Worm (Caenorhabditis elegans): ENCODE results near the gene F46H6.5.

F46H6.5 gene

DNA sequence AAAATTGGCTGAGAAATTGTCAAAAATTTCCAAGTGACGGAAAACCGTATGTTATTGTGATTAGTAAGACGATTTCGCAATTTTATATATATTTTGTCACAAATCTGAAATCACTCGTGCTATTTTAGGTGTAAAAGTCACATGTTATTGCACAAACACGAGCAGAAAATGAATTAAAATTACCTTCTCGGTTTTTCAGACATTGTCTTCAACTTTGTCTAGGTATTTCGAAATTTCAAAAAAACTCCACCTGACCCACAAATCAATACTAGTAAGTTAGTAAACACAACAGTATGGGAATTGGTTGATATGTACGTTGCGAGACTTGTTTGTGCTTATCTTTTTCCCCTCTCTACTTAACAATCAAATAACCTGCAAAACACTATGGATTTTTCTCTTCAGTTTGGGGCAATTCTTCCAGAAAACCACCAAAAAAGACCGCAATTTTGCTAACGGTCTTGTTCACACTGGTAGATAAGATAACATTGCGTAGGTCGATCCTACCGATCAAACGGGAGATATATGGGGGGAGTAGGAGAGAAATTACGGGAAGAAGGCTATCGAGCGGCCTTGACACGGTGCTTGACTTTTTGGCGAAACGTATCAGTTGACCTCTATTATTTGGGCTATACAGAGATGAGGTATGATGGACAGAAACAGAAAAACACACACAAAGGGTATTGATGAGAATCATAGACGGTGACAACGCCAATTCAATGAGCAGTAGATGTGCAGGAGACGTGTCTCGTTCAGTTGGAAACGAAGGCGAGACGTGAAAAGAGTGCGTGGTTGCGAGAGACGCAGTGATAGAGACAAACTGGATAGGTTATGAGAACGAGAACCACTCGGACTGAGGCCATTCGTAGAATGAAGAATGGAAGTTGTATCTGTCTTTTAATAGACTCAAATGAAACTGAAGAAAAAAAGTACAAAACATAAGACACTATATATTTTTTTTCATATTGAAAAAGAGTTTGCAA, 30.1 kb upstream of the F46H6.5 start, which contains the start of gene C07A12.7 (continued):
- TF ChIP-seq unc-62 (GFP tag; optimal IDR thresholded peaks at IDR 0.05 in 1 of 2) (peak in 1 of 2 experiments; percentile 72), unc-62 (tag; optimal IDR thresholded peaks at IDR 0.05) (no peak)

DNA sequence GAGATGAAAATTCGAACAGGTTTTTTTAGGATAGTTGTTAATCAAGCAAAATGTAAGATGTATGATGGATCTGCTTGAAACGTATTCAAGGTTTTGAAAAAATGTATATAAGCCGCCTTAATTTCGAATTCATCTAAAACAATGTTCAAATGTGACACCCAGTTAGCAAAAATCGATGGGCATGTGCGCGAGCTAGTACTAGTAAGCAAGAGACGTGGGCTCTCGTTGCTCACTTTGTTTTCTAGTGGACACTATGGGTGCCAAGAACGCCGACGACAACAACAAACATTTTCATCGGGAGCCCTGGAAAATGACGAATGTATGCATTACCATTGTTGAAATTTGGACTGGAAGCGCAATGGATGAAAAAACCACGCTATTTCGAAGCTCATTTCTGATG, 29.2 kb upstream of the F46H6.5 start:
- TF ChIP-seq dmd-8 (GFP tag; IDR thresholded peaks at IDR 0.05): no peak
- peak in 1 of 2 experiments; percentile 85 for TF ChIP-seq unc-62 (GFP tag; optimal IDR thresholded peaks at IDR 0.05 in 1 of 2)
- TF ChIP-seq unc-62 (tag; optimal IDR thresholded peaks at IDR 0.05): no peak
- TF ChIP-seq mdl-1 (tag; optimal IDR thresholded peaks at IDR 0.05): peak in 1 of 2 experiments; percentile 27
- TF ChIP-seq hlh-30 (tag; optimal IDR thresholded peaks at IDR 0.05; ENCODE audit: insufficient read depth): peak; percentile 18

DNA sequence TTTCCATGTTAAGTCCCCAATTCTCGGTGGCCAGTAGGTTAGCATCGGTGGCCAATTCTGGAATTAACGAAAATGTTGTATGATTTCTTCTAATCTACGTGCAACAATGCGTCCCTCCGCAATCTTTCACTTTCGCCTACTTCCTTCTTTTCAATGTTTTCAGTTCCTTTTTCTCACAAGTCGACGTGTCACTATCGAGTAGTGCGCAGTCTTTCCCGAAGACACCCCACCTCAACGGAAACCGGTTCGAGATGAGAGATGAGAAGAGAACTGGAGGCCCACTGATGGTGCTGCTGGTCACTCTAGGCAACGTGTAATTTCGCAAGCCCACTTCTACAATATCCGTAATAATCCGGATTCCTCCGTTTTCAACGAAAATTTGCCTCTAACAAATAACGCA, 28.0 kb upstream of the F46H6.5 start:
- TF ChIP-seq Y105C5A.15 (GFP tag; IDR thresholded peaks at IDR 0.05) (no peak), ceh-28 (tag; optimal IDR thresholded peaks at IDR 0.05) (no peak), D1046.2 (GFP tag; IDR thresholded peaks at IDR 0.05) (no peak), dmd-9 (GFP tag; IDR thresholded peaks at IDR 0.05) (no peak), hlh-11 (tag; optimal IDR thresholded peaks at IDR 0.05) (peak; percentile 49), attf-4 (tag; optimal IDR thresholded peaks at IDR 0.05) (no peak), snpc-4 (tag; optimal IDR thresholded peaks at IDR 0.05) (no peak), dpl-1 (GFP tag; optimal IDR thresholded peaks at IDR 0.05) (no peak), unc-39 (tag; optimal IDR thresholded peaks at IDR 0.05) (no peak), Y5F2A.4 (GFP tag; optimal IDR thresholded peaks at IDR 0.05) (no peak), duxl-1 (tag; optimal IDR thresholded peaks at IDR 0.05; ENCODE audit: poor library complexity) (no peak), ZK337.2 (GFP tag; IDR thresholded peaks at IDR 0.05) (no peak), nhr-42 (GFP tag; IDR thresholded peaks at IDR 0.05) (no peak), ceh-62 (tag; optimal IDR thresholded peaks at IDR 0.05) (no peak), ceh-82 (tag; optimal IDR thresholded peaks at IDR 0.05) (no peak), nhr-77 (tag; optimal IDR thresholded peaks at IDR 0.05) (no peak), tag-97 (GFP tag; IDR thresholded peaks at IDR 0.05) (no peak), nhr-28 (tag; optimal IDR thresholded peaks at IDR 0.05) (peak; percentile 59), mxl-3 (GFP tag; optimal IDR thresholded peaks at IDR 0.05) (peak; percentile 82), nhr-48 (tag; optimal IDR thresholded peaks at IDR 0.05) (no peak), F26F4.8 (GFP tag; conservative IDR thresholded peaks at IDR 0.05) (no peak), nhr-10 (tag; optimal IDR thresholded peaks at IDR 0.05) (peak; percentile 10), unc-62 (GFP tag; optimal IDR thresholded peaks at IDR 0.05 in 1 of 2) (peak in 1 of 2 experiments; percentile 16), unc-62 (tag; optimal IDR thresholded peaks at IDR 0.05) (no peak), nhr-237 (tag; optimal IDR thresholded peaks at IDR 0.05) (no peak), ctbp-1 (GFP tag; IDR thresholded peaks at IDR 0.05) (no peak), lin-1 (GFP tag; IDR thresholded peaks at IDR 0.05) (no peak), daf-16 (GFP tag; optimal IDR thresholded peaks at IDR 0.05) (no peak), daf-16 (tag; optimal IDR thresholded peaks at IDR 0.05) (no peak), unc-130 (GFP tag; optimal IDR thresholded peaks at IDR 0.05) (no peak), R02D3.7 (tag; optimal IDR thresholded peaks at IDR 0.05) (no peak), hmg-1.1 (GFP tag; IDR thresholded peaks at IDR 0.05) (no peak), nhr-102 (tag; optimal IDR thresholded peaks at IDR 0.05) (no peak), nhr-25 (tag; optimal IDR thresholded peaks at IDR 0.05; ENCODE audit: borderline replicate concordance, insufficient read depth) (no peak), madf-5 (GFP tag; IDR thresholded peaks at IDR 0.05) (no peak), F44E2.7 (GFP tag; IDR thresholded peaks at IDR 0.05) (no peak), nhr-111 (GFP tag; optimal IDR thresholded peaks at IDR 0.05) (no peak), nhr-41 (GFP tag; IDR thresholded peaks at IDR 0.05) (no peak), mdl-1 (tag; optimal IDR thresholded peaks at IDR 0.05) (peak in 1 of 2 experiments; percentile 52), lsy-2 (tag; optimal IDR thresholded peaks at IDR 0.05) (no peak), ceh-32 (tag; optimal IDR thresholded peaks at IDR 0.05; ENCODE audit: poor library complexity) (no peak), lim-7 (GFP tag; IDR thresholded peaks at IDR 0.05) (no peak), aha-1 (tag) (peak; percentile 83), gei-8 (GFP tag; optimal IDR thresholded peaks at IDR 0.05) (no peak)

Measured in whole organism, L4 larva.